Fruit fly (Drosophila melanogaster) whole organism, embryonic: ENCODE data around the gene TwdlE.
A peak's percentile ranks its signal among the peaks of the same experiment; 100 is the strongest.

ENCODE experiments used
- ATbp ChIP-seq: fragments of 200-800 bp; sonication (Bioruptor generic); optimal IDR thresholded peaks from 2 replicates; lab custom pipeline; 2017; ENCODE audit warnings: missing biosample characterization, mild to moderate bottlenecking, missing genetic modification characterization, missing genetic modification reagents
- Atf3 ChIP-seq: fragments of 200-800 bp; sonication (Bioruptor generic); optimal IDR thresholded peaks from 3 replicates; lab custom pipeline; 2016; ENCODE audit warnings: missing biosample characterization, missing genetic modification characterization
- CG10654 ChIP-seq: fragments of 200-800 bp; sonication (Bioruptor generic); optimal IDR thresholded peaks from 2 replicates; lab custom pipeline; 2016; ENCODE audit warnings: missing biosample characterization, missing genetic modification characterization
- CG12071 ChIP-seq: fragments of 200-800 bp; sonication (Bioruptor generic); optimal IDR thresholded peaks from 3 replicates; lab custom pipeline; 2018; ENCODE audit warnings: missing biosample characterization, mild to moderate bottlenecking, missing genetic modification characterization
- CG12299 ChIP-seq: fragments of 200-800 bp; sonication (Bioruptor generic); optimal IDR thresholded peaks from 2 replicates; lab custom pipeline; 2018; ENCODE audit warnings: missing biosample characterization, mild to moderate bottlenecking, missing genetic modification characterization
- CG12769 ChIP-seq: fragments of 200-800 bp; sonication (Bioruptor generic); optimal IDR thresholded peaks from 2 replicates; lab custom pipeline; 2019; ENCODE audit warnings: missing biosample characterization, mild to moderate bottlenecking, missing genetic modification characterization, moderate library complexity
- CG13296 ChIP-seq: fragments of 200-800 bp; sonication (Bioruptor generic); optimal IDR thresholded peaks from 3 replicates; lab custom pipeline; 2018; ENCODE audit warnings: missing biosample characterization, mild to moderate bottlenecking, missing genetic modification characterization
- CG17361 ChIP-seq: fragments of 200-800 bp; sonication (Bioruptor generic); IDR thresholded peaks from 3 replicates; pipeline ENCODE4 v1.3.6; 2022; ENCODE audit warnings: missing biosample characterization, missing genetic modification characterization
- CG17568 ChIP-seq: fragments of 200-800 bp; sonication (Bioruptor generic); optimal IDR thresholded peaks from 2 replicates; lab custom pipeline; 2018; ENCODE audit warnings: missing biosample characterization, mild to moderate bottlenecking, missing genetic modification characterization, moderate library complexity
- CG17612 ChIP-seq: fragments of 200-800 bp; sonication (Bioruptor generic); IDR thresholded peaks from 2 replicates; pipeline ENCODE4 v1.3.6; 2022; ENCODE audit warnings: missing biosample characterization, missing genetic modification characterization
- CG18764 ChIP-seq: fragments of 200-800 bp; sonication (Bioruptor generic); optimal IDR thresholded peaks from 3 replicates; lab custom pipeline; 2016; ENCODE audit warnings: missing biosample characterization, missing genetic modification characterization
- CG2129 ChIP-seq: fragments of 200-800 bp; sonication (Bioruptor generic); IDR thresholded peaks from 2 replicates; pipeline ENCODE4 v1.3.6; 2022; ENCODE audit warnings: missing biosample characterization, missing genetic modification characterization; ENCODE audit not compliant: partially characterized antibody
- CG34224 ChIP-seq: fragments of 200-800 bp; sonication (Bioruptor generic); IDR thresholded peaks from 3 replicates; pipeline ENCODE4 v1.3.6; 2022; ENCODE audit warnings: missing biosample characterization, missing genetic modification characterization; ENCODE audit not compliant: partially characterized antibody
- CG43689 ChIP-seq: fragments of 200-800 bp; sonication (Bioruptor generic); IDR thresholded peaks from 2 replicates; pipeline ENCODE4 v1.3.6; 2022; ENCODE audit warnings: missing biosample characterization, missing genetic modification characterization
- CG4617 ChIP-seq: fragments of 200-800 bp; sonication (Bioruptor generic); optimal IDR thresholded peaks from 3 replicates; lab custom pipeline; 2016; ENCODE audit warnings: missing biosample characterization, missing genetic modification characterization, borderline replicate concordance
- CG9437 ChIP-seq: fragments of 200-800 bp; sonication (Bioruptor generic); optimal IDR thresholded peaks from 2 replicates; lab custom pipeline; 2018; ENCODE audit warnings: missing biosample characterization, mild to moderate bottlenecking, missing genetic modification characterization
- CTCF ChIP-seq: fragments of 200-800 bp; sonication (Bioruptor generic); optimal IDR thresholded peaks from 2 replicates; lab custom pipeline; 2017; ENCODE audit warnings: missing biosample characterization, mild to moderate bottlenecking, missing genetic modification characterization, moderate library complexity
- Camta ChIP-seq: fragments of 200-800 bp; sonication (Bioruptor generic); optimal IDR thresholded peaks from 2 replicates; lab custom pipeline; 2016; ENCODE audit warnings: missing biosample characterization, missing genetic modification characterization
- Deaf1 ChIP-seq: fragments of 200-800 bp; optimal IDR thresholded peaks from 3 replicates; lab custom pipeline; 2019; ENCODE audit warnings: missing biosample characterization, mild to moderate bottlenecking, missing genetic modification characterization, moderate library complexity
- Dip3 ChIP-seq: fragments of 200-800 bp; sonication (Bioruptor generic); optimal IDR thresholded peaks from 3 replicates; lab custom pipeline; 2016; ENCODE audit warnings: missing biosample characterization, missing genetic modification characterization
- E2f1 ChIP-seq: fragments of 200-800 bp; sonication (Bioruptor generic); IDR thresholded peaks from 2 replicates; pipeline ENCODE4 v1.3.6; 2022; ENCODE audit warnings: missing biosample characterization, missing genetic modification characterization
- Ets97D ChIP-seq: fragments of 200-800 bp; sonication (Bioruptor generic); optimal IDR thresholded peaks from 3 replicates; lab custom pipeline; 2016; ENCODE audit warnings: missing biosample characterization, missing genetic modification characterization
- H15 ChIP-seq: fragments of 200-800 bp; sonication (Bioruptor generic); IDR thresholded peaks from 3 replicates; pipeline ENCODE4 v1.3.6; 2022; ENCODE audit warnings: missing biosample characterization, missing genetic modification characterization
- MESR4 ChIP-seq: fragments of 200-800 bp; sonication (Bioruptor generic); optimal IDR thresholded peaks from 2 replicates; lab custom pipeline; 2018; ENCODE audit warnings: missing biosample characterization, mild to moderate bottlenecking, missing genetic modification characterization, moderate library complexity
- Myb ChIP-seq: fragments of 200-800 bp; sonication (Bioruptor generic); optimal IDR thresholded peaks from 2 replicates; lab custom pipeline; 2016; ENCODE audit warnings: missing biosample characterization, missing genetic modification characterization
- Six4 ChIP-seq: fragments of 200-800 bp; sonication (Bioruptor generic); optimal IDR thresholded peaks from 2 replicates; lab custom pipeline; 2016; ENCODE audit warnings: missing biosample characterization, missing genetic modification characterization
- Sox102F ChIP-seq: fragments of 200-800 bp; sonication (Bioruptor generic); optimal IDR thresholded peaks from 2 replicates; lab custom pipeline; 2018; ENCODE audit warnings: missing biosample characterization, mild to moderate bottlenecking, missing genetic modification characterization, moderate library complexity
- TFAM ChIP-seq: fragments of 200-800 bp; sonication (Bioruptor generic); optimal IDR thresholded peaks from 2 replicates; lab custom pipeline; 2017; ENCODE audit warnings: missing biosample characterization, missing genetic modification characterization, inconsistent platforms
- Vsx1 ChIP-seq: fragments of 200-800 bp; sonication (Bioruptor generic); optimal IDR thresholded peaks from 2 replicates; lab custom pipeline; 2017; ENCODE audit warnings: missing biosample characterization, mild to moderate bottlenecking, missing genetic modification characterization, missing genetic modification reagents
- Xbp1 ChIP-seq: fragments of 200-800 bp; sonication (Bioruptor generic); optimal IDR thresholded peaks from 3 replicates; lab custom pipeline; 2016; ENCODE audit warnings: missing biosample characterization, mild to moderate bottlenecking, missing genetic modification characterization
- chif ChIP-seq, 2 experiments: fragments of 200-800 bp; sonication (Bioruptor generic); optimal IDR thresholded peaks; 3 replicates each; lab custom pipeline; 2016; ENCODE audit warnings: missing biosample characterization in 2 of 2, missing genetic modification characterization in 2 of 2
- crol ChIP-seq: fragments of 200-800 bp; sonication (Bioruptor generic); IDR thresholded peaks from 2 replicates; pipeline ENCODE4 v1.3.6; 2022; ENCODE audit warnings: missing biosample characterization, missing genetic modification characterization
- crp ChIP-seq, 2 experiments: fragments of 200-800 bp; sonication (Bioruptor generic); optimal IDR thresholded peaks; 2 replicates in 1 of 2; 3 replicates in 1 of 2; lab custom pipeline; 2017; ENCODE audit warnings: missing biosample characterization in 2 of 2, missing genetic modification characterization in 2 of 2, mild to moderate bottlenecking in 1 of 2, moderate library complexity in 1 of 2
- dan ChIP-seq: fragments of 200-800 bp; sonication (Bioruptor generic); IDR thresholded peaks from 2 replicates; pipeline ENCODE4 v1.3.6; 2022; ENCODE audit warnings: missing biosample characterization, missing genetic modification characterization
- dmrt11E ChIP-seq: fragments of 200-800 bp; sonication (Bioruptor generic); optimal IDR thresholded peaks from 3 replicates; lab custom pipeline; 2018; ENCODE audit warnings: missing biosample characterization, mild to moderate bottlenecking, missing genetic modification characterization, moderate library complexity
- gem ChIP-seq: fragments of 200-800 bp; sonication (Bioruptor generic); optimal IDR thresholded peaks from 2 replicates; lab custom pipeline; 2019; ENCODE audit warnings: missing biosample characterization, mild to moderate bottlenecking, missing genetic modification characterization, moderate library complexity
- jigr1 ChIP-seq: fragments of 200-800 bp; sonication (Bioruptor generic); IDR thresholded peaks from 3 replicates; pipeline ENCODE4 v1.3.6; 2022; ENCODE audit warnings: missing biosample characterization, missing genetic modification characterization
- nerfin-1 ChIP-seq: fragments of 200-800 bp; sonication (Bioruptor generic); optimal IDR thresholded peaks from 3 replicates; lab custom pipeline; 2019; ENCODE audit warnings: missing biosample characterization, mild to moderate bottlenecking, missing genetic modification characterization, moderate library complexity
- nmo ChIP-seq: fragments of 200-800 bp; sonication (Bioruptor generic); optimal IDR thresholded peaks from 2 replicates; lab custom pipeline; 2018; ENCODE audit warnings: missing biosample characterization, mild to moderate bottlenecking, missing genetic modification characterization, moderate library complexity
- pita ChIP-seq: fragments of 200-800 bp; sonication (Bioruptor generic); optimal IDR thresholded peaks from 2 replicates; lab custom pipeline; 2017; ENCODE audit warnings: missing biosample characterization, mild to moderate bottlenecking, missing genetic modification characterization
- prd ChIP-seq, 3 experiments: fragments of >200 bp in 2 of 3; fragments of 200-800 bp in 1 of 3; sonication (Bioruptor generic) in 1 of 3; optimal IDR thresholded peaks in 2 of 3; IDR thresholded peaks in 1 of 3; 2 replicates in 2 of 3; 3 replicates in 1 of 3; pipeline versions ENCODE4 v1.3.6 to Lab custom; 2017 to 2022; ENCODE audit warnings: missing biosample characterization in 1 of 3, missing genetic modification characterization in 1 of 3
- repo ChIP-seq: fragments of 200-800 bp; sonication (Bioruptor generic); optimal IDR thresholded peaks from 2 replicates; lab custom pipeline; 2016; ENCODE audit warnings: missing biosample characterization, missing genetic modification characterization
- sens ChIP-seq: fragments of 200-800 bp; sonication (Bioruptor generic); peaks from one replicate; lab custom pipeline; 2016; ENCODE audit warnings: missing biosample characterization, missing genetic modification characterization
- sim ChIP-seq: fragments of 200-800 bp; sonication (Bioruptor generic); IDR thresholded peaks from 2 replicates; pipeline ENCODE4 v1.3.6; 2022; ENCODE audit warnings: missing biosample characterization, missing genetic modification characterization
- sisA ChIP-seq: fragments of 200-800 bp; sonication (Bioruptor generic); IDR thresholded peaks from 2 replicates; pipeline ENCODE4 v1.3.6; 2022; ENCODE audit warnings: missing biosample characterization, missing genetic modification characterization
- stc ChIP-seq: fragments of 200-800 bp; sonication (Bioruptor generic); IDR thresholded peaks from 2 replicates; pipeline ENCODE4 v1.3.6; 2022; ENCODE audit warnings: missing biosample characterization, missing genetic modification characterization
- tll ChIP-seq, 2 experiments: fragments of 200-800 bp in 1 of 2; fragments of >200 bp in 1 of 2; sonication (Bioruptor generic) in 1 of 2; optimal IDR thresholded peaks; 2 replicates each; lab custom pipeline; 2017 to 2019; ENCODE audit warnings: missing biosample characterization in 2 of 2, missing genetic modification characterization in 2 of 2, mild to moderate bottlenecking in 1 of 2, moderate library complexity in 1 of 2
- trh ChIP-seq: fragments of 200-800 bp; sonication (Bioruptor generic); optimal IDR thresholded peaks from 2 replicates; lab custom pipeline; 2016; ENCODE audit warnings: missing biosample characterization, missing genetic modification characterization
- wek ChIP-seq: fragments of 200-800 bp; sonication (Bioruptor generic); optimal IDR thresholded peaks from 3 replicates; lab custom pipeline; 2018; ENCODE audit warnings: missing biosample characterization, mild to moderate bottlenecking, missing genetic modification characterization, moderate library complexity
- z ChIP-seq: fragments of 200-800 bp; sonication (Bioruptor generic); IDR thresholded peaks from 3 replicates; pipeline ENCODE4 v1.3.6; 2022; ENCODE audit warnings: missing biosample characterization, missing genetic modification characterization
- zen ChIP-seq: fragments of 200-800 bp; sonication (Bioruptor generic); optimal IDR thresholded peaks from 3 replicates; lab custom pipeline; 2018; ENCODE audit warnings: missing biosample characterization, mild to moderate bottlenecking, missing genetic modification characterization, moderate library complexity

Gene TwdlE

DNA sequence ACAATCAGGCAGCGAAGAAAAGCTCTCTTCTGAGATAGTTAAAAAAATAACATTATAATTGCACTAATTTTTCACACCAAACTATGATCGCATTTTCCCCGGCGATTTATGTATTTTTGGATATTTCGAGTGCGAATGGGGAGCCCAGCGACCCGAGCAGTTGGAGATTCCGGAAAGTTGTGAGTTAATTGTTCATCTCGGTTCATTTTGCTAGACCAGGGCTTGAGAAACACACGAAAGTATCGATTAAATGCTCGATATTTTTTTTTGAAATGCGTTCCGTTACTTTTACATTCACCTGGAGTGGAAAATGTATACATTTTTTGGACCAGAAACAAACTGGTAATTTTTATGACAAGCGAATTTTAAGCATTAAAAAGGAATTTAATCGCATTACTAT, 50.1 kb downstream of the TwdlE start, which contains the start of gene Cdc14 (continued):
- TF ChIP-seq tll (GFP tag; optimal IDR thresholded peaks at IDR 0.05; lab: Kevin White, UChicago) (no peak), CG13296 (peak; percentile 46), H15 (no peak), wek (GFP tag; lab: Kevin White, UChicago) (no peak), CG12299 (no peak), dan (GFP tag; lab: Robert Waterston, UW) (no peak), MESR4 (GFP tag; lab: Kevin White, UChicago) (peak; percentile 49), CG34224 (peak; percentile 59; the same call in 2 of the 3 replicates), prd (optimal IDR thresholded peaks at IDR 0.05; lab: Kevin White, UChicago) (no peak), prd (GFP tag; IDR thresholded peaks at IDR 0.05; lab: Robert Waterston, UW) (no peak), E2f1 (GFP tag; lab: Robert Waterston, UW) (no peak), CG17612 (GFP tag; lab: Robert Waterston, UW) (no peak), CG12769 (tag; lab: Kevin White, UChicago) (no peak), jigr1 (no peak), CG17568 (peak; percentile 45), CG4617 (GFP tag; lab: Kevin White, UChicago) (no peak), CG10654 (no peak), ATbp (GFP tag; lab: Kevin White, UChicago) (no peak), Vsx1 (no peak), crol (GFP tag; lab: Robert Waterston, UW) (no peak), sisA (no peak), Camta (GFP tag; lab: Kevin White, UChicago) (no peak), CG2129 (GFP tag; lab: Robert Waterston, UW) (no peak), nerfin-1 (tag; lab: Kevin White, UChicago) (no peak), CG17361 (GFP tag; lab: Robert Waterston, UW) (no peak), Deaf1 (tag; lab: Kevin White, UChicago) (peak; percentile 19), sens (GFP tag; lab: Kevin White, UChicago) (peak; percentile 61), CG43689 (GFP tag; lab: Robert Waterston, UW) (no peak), Myb (GFP tag; lab: Kevin White, UChicago) (peak; percentile 88), z (GFP tag; lab: Robert Waterston, UW) (peak; percentile 57; the same call in 2 of the 3 replicates), Atf3 (no peak), Dip3 (no peak), crp (GFP tag; optimal IDR thresholded peaks at IDR 0.05; lab: Kevin White, UChicago) (no peak), stc (GFP tag; lab: Robert Waterston, UW) (peak; percentile 46; the same call in 1 of the 2 replicates), Ets97D (GFP tag; lab: Kevin White, UChicago) (no peak), CG12071 (GFP tag; lab: Kevin White, UChicago) (peak; percentile 21), repo (no peak), Six4 (GFP tag; lab: Kevin White, UChicago) (no peak), CTCF (no peak), gem (tag; lab: Kevin White, UChicago) (no peak), Xbp1 (GFP tag; lab: Kevin White, UChicago) (no peak), CG9437 (GFP tag; lab: Kevin White, UChicago) (no peak), sim (GFP tag; lab: Robert Waterston, UW) (no peak), CG18764 (no peak), chif (GFP tag; optimal IDR thresholded peaks at IDR 0.05; lab: Kevin White, UChicago) (no peak), nmo (GFP tag; lab: Kevin White, UChicago) (no peak), zen (tag; lab: Kevin White, UChicago) (no peak), dmrt11E (tag; lab: Kevin White, UChicago) (no peak), Sox102F (GFP tag; lab: Kevin White, UChicago) (no peak), pita (no peak), TFAM (GFP tag; lab: Kevin White, UChicago) (no peak), trh (GFP tag; lab: Kevin White, UChicago) (no peak)
